Worm (Caenorhabditis elegans) whole organism, L2 larva: Measurements from ENCODE around the gene mks-3.

Experiments used
- C34F6.9 ChIP-seq: fragments of 150-350 bp; optimal IDR thresholded peaks from 2 replicates; lab custom pipeline; 2014; ENCODE audit warnings: missing biosample characterization, missing genetic modification characterization
- F13H6.1 ChIP-seq: sonication (generic microtip); optimal IDR thresholded peaks from 2 replicates; lab custom pipeline; 2016; ENCODE audit warnings: missing genetic modification characterization, missing compliant biosample characterization
- Y55F3AM.14 ChIP-seq: fragments of 200-800 bp; sonication (Bioruptor generic); optimal IDR thresholded peaks from 2 replicates; lab custom pipeline; 2018; ENCODE audit warnings: mild to moderate bottlenecking, missing genetic modification characterization, missing compliant biosample characterization
- ZK546.5 ChIP-seq: sonication (generic microtip); optimal IDR thresholded peaks from 2 replicates; lab custom pipeline; 2017; ENCODE audit warnings: missing biosample characterization, missing genetic modification characterization
- ama-1 ChIP-seq: fragments of 150-350 bp; optimal IDR thresholded peaks from 2 replicates; lab custom pipeline; 2018; ENCODE audit warnings: inconsistent platforms
- blmp-1 ChIP-seq: sonication (generic microtip); optimal IDR thresholded peaks from 2 replicates; lab custom pipeline; 2017; ENCODE audit warnings: missing genetic modification characterization, mild to moderate bottlenecking, missing compliant biosample characterization, antibody characterized with exemption, moderate library complexity; ENCODE audit not compliant: insufficient read depth
- ceh-16 ChIP-seq: fragments of 150-350 bp; optimal IDR thresholded peaks from 2 replicates; lab custom pipeline; 2014; ENCODE audit warnings: missing biosample characterization, missing genetic modification characterization
- crh-2 ChIP-seq: sonication (generic microtip); optimal IDR thresholded peaks from 2 replicates; lab custom pipeline; 2017; ENCODE audit warnings: missing biosample characterization, missing genetic modification characterization
- elt-1 ChIP-seq: fragments of 150-350 bp; optimal IDR thresholded peaks from 2 replicates; lab custom pipeline; 2014; ENCODE audit warnings: missing biosample characterization, missing genetic modification characterization
- elt-3 ChIP-seq: sonication (generic microtip); optimal IDR thresholded peaks from 2 replicates; lab custom pipeline; 2017; ENCODE audit warnings: missing biosample characterization, missing genetic modification characterization
- fos-1 ChIP-seq: fragments of 150-350 bp; optimal IDR thresholded peaks from 2 replicates; lab custom pipeline; 2014; ENCODE audit warnings: missing biosample characterization, missing genetic modification characterization
- gmeb-1 ChIP-seq: fragments of 150-350 bp; optimal IDR thresholded peaks from 2 replicates; lab custom pipeline; 2014; ENCODE audit warnings: missing biosample characterization, missing genetic modification characterization
- lin-13 ChIP-seq: fragments of 150-350 bp; optimal IDR thresholded peaks from 2 replicates; lab custom pipeline; 2014; ENCODE audit warnings: missing biosample characterization, missing genetic modification reagents, missing genetic modification characterization
- lin-39 ChIP-seq: fragments of 150-350 bp; optimal IDR thresholded peaks from 2 replicates; lab custom pipeline; 2014; ENCODE audit warnings: missing biosample characterization, missing genetic modification reagents, missing genetic modification characterization
- lsy-2 ChIP-seq, 2 experiments: fragments of 150-350 bp in 1 of 2; sonication (generic microtip) in 1 of 2; optimal IDR thresholded peaks; 2 replicates each; lab custom pipeline; 2014 to 2017; ENCODE audit warnings: missing biosample characterization in 2 of 2, missing genetic modification characterization in 2 of 2
- mab-5 ChIP-seq: fragments of 150-350 bp; optimal IDR thresholded peaks from 2 replicates; lab custom pipeline; 2014; ENCODE audit warnings: missing biosample characterization, missing genetic modification characterization
- nhr-10 ChIP-seq: sonication (generic microtip); optimal IDR thresholded peaks from 2 replicates; lab custom pipeline; 2017; ENCODE audit warnings: missing biosample characterization, missing genetic modification characterization
- nhr-11 ChIP-seq: fragments of 150-350 bp; optimal IDR thresholded peaks from 2 replicates; lab custom pipeline; 2014; ENCODE audit warnings: missing biosample characterization, missing genetic modification characterization
- nhr-12 ChIP-seq: fragments of 150-350 bp; optimal IDR thresholded peaks from 2 replicates; lab custom pipeline; 2014; ENCODE audit warnings: missing biosample characterization, missing genetic modification characterization
- nhr-129 ChIP-seq: fragments of 150-350 bp; optimal IDR thresholded peaks from 2 replicates; lab custom pipeline; 2014; ENCODE audit warnings: missing biosample characterization, missing genetic modification characterization
- nhr-21 ChIP-seq: fragments of 150-350 bp; optimal IDR thresholded peaks from 2 replicates; lab custom pipeline; 2014; ENCODE audit warnings: missing biosample characterization, missing genetic modification characterization
- nhr-25 ChIP-seq: fragments of 150-350 bp; sonication (generic microtip); optimal IDR thresholded peaks from 3 replicates; lab custom pipeline; 2014; ENCODE audit warnings: missing biosample characterization, missing genetic modification characterization
- nhr-6 ChIP-seq: fragments of 150-350 bp; optimal IDR thresholded peaks from 2 replicates; lab custom pipeline; 2014; ENCODE audit warnings: missing biosample characterization, missing genetic modification characterization
- nhr-77 ChIP-seq: fragments of 150-350 bp; optimal IDR thresholded peaks from 2 replicates; lab custom pipeline; 2014; ENCODE audit warnings: missing biosample characterization, missing genetic modification characterization
- peb-1 ChIP-seq: fragments of 150-350 bp; optimal IDR thresholded peaks from 2 replicates; lab custom pipeline; 2014; ENCODE audit warnings: missing biosample characterization, missing genetic modification characterization
- sem-4 ChIP-seq: fragments of 150-350 bp; optimal IDR thresholded peaks from 2 replicates; lab custom pipeline; 2014; ENCODE audit warnings: missing biosample characterization, missing genetic modification reagents, missing genetic modification characterization
- skn-1 ChIP-seq: sonication (generic microtip); optimal IDR thresholded peaks from 2 replicates; lab custom pipeline; 2017; ENCODE audit warnings: missing biosample characterization, missing genetic modification characterization
- sma-9 ChIP-seq, 2 experiments: fragments of 150-350 bp in 1 of 2; sonication (generic microtip) in 1 of 2; optimal IDR thresholded peaks; 2 replicates each; lab custom pipeline; 2014 to 2016; ENCODE audit warnings: missing genetic modification characterization in 2 of 2, mild to moderate bottlenecking in 1 of 2, missing biosample characterization in 1 of 2, missing compliant biosample characterization in 1 of 2, missing genetic modification reagents in 1 of 2, moderate library complexity in 1 of 2
- snpc-4 ChIP-seq: fragments of 150-350 bp; optimal IDR thresholded peaks from 2 replicates; lab custom pipeline; 2014; ENCODE audit warnings: missing biosample characterization, missing genetic modification characterization
- unc-62 ChIP-seq: fragments of 150-350 bp; optimal IDR thresholded peaks from 2 replicates; lab custom pipeline; 2014; ENCODE audit warnings: missing biosample characterization, missing genetic modification reagents, missing genetic modification characterization
- ztf-1 ChIP-seq: fragments of 200-800 bp; sonication (Bioruptor generic); conservative IDR thresholded peaks from 2 replicates; pipeline ENCODE4 v1.3.6; 2022; ENCODE audit warnings: missing genetic modification characterization, missing compliant biosample characterization
- ztf-11 ChIP-seq: sonication (generic microtip); optimal IDR thresholded peaks from 2 replicates; lab custom pipeline; 2017; ENCODE audit warnings: missing biosample characterization, missing genetic modification characterization

Gene mks-3

ce11 chrII:7537603-7538230 is 45.7 kb downstream of the mks-3 start, which contains the start of gene nfi-1 (continued):
- TF ChIP-seq ZK546.5 (tag; lab: Kevin White, UChicago) (no peak), skn-1 (tag; lab: Kevin White, UChicago) (no peak), ztf-1 (no peak), lsy-2 (tag; optimal IDR thresholded peaks at IDR 0.05; lab: Kevin White, UChicago) (peak; percentile 3 to 95), elt-1 (tag; lab: Kevin White, UChicago) (no peak), nhr-129 (tag; lab: Kevin White, UChicago) (peak; percentile 45), nhr-12 (tag; lab: Kevin White, UChicago) (no peak), nhr-77 (tag; lab: Kevin White, UChicago) (no peak), fos-1 (tag; lab: Kevin White, UChicago) (no peak), mab-5 (tag; lab: Kevin White, UChicago) (no peak), ztf-11 (tag; lab: Kevin White, UChicago) (no peak), Y55F3AM.14 (no peak), nhr-11 (tag; lab: Kevin White, UChicago) (no peak), nhr-10 (tag; lab: Kevin White, UChicago) (no peak), ama-1 (lab: Kevin White, UChicago) (no peak), unc-62 (GFP tag; lab: Kevin White, UChicago) (no peak), sma-9 (GFP tag; optimal IDR thresholded peaks at IDR 0.05; lab: Kevin White, UChicago) (peak; percentile 62), sma-9 (tag; optimal IDR thresholded peaks at IDR 0.05; lab: Kevin White, UChicago) (no peak), ceh-16 (tag; lab: Kevin White, UChicago) (no peak), peb-1 (tag; lab: Kevin White, UChicago) (no peak), lin-13 (GFP tag; lab: Kevin White, UChicago) (peak; percentile 32)

ce11 chrII:7534934-7535333 is 48.5 kb downstream of the mks-3 start, which contains the start of gene ZK1290.13:
ZK1290.13 (plus strand) TSS chrII:7535006.
- TF ChIP-seq crh-2 (tag; lab: Kevin White, UChicago) (peak; percentile 14), fos-1 (tag; lab: Kevin White, UChicago) (peak; percentile 70), nhr-6 (tag; lab: Kevin White, UChicago) (no peak)

ce11 chrII:7534369-7534768 is 49.1 kb downstream of the mks-3 start, which contains the start of gene wrt-10:
wrt-10 (minus strand) TSS chrII:7534563.
- TF ChIP-seq ceh-16 (tag; lab: Kevin White, UChicago) (peak; percentile 44), snpc-4 (tag; lab: Kevin White, UChicago) (no peak), lsy-2 (tag; optimal IDR thresholded peaks at IDR 0.05; lab: Kevin White, UChicago) (no peak), elt-1 (tag; lab: Kevin White, UChicago) (peak; percentile 53), sma-9 (GFP tag; optimal IDR thresholded peaks at IDR 0.05; lab: Kevin White, UChicago) (peak; percentile 23), sma-9 (tag; optimal IDR thresholded peaks at IDR 0.05; lab: Kevin White, UChicago) (no peak)

ce11 chrII:7531478-7531877 is 52.0 kb downstream of the mks-3 start:
- TF ChIP-seq nhr-25 (tag; lab: Kevin White, UChicago) (peak; percentile 29), nhr-12 (tag; lab: Kevin White, UChicago) (no peak), nhr-129 (tag; lab: Kevin White, UChicago) (no peak), snpc-4 (tag; lab: Kevin White, UChicago) (no peak), nhr-21 (peak; percentile 51), F13H6.1 (tag; lab: Kevin White, UChicago) (no peak), sma-9 (GFP tag; optimal IDR thresholded peaks at IDR 0.05; lab: Kevin White, UChicago) (peak; percentile 54), sma-9 (tag; optimal IDR thresholded peaks at IDR 0.05; lab: Kevin White, UChicago) (no peak), gmeb-1 (no peak), skn-1 (tag; lab: Kevin White, UChicago) (no peak)
- TF ChIP-seq, all 48 proteins: peak for 3

ce11 chrII:7530944-7531343 is 52.5 kb downstream of the mks-3 start, which contains the start of gene wrt-1:
wrt-1 (plus strand) TSS chrII:7530996.
- TF ChIP-seq nhr-21 (peak; percentile 12), nhr-77 (tag; lab: Kevin White, UChicago) (no peak), sem-4 (no peak), ztf-11 (tag; lab: Kevin White, UChicago) (no peak), elt-3 (no peak), peb-1 (tag; lab: Kevin White, UChicago) (no peak), elt-1 (tag; lab: Kevin White, UChicago) (no peak), lin-39 (tag; lab: Kevin White, UChicago) (no peak), ZK546.5 (tag; lab: Kevin White, UChicago) (no peak), F13H6.1 (tag; lab: Kevin White, UChicago) (no peak), C34F6.9 (tag; lab: Kevin White, UChicago) (no peak), gmeb-1 (no peak), sma-9 (GFP tag; optimal IDR thresholded peaks at IDR 0.05; lab: Kevin White, UChicago) (no peak), sma-9 (tag; optimal IDR thresholded peaks at IDR 0.05; lab: Kevin White, UChicago) (no peak), nhr-10 (tag; lab: Kevin White, UChicago) (no peak), lsy-2 (tag; optimal IDR thresholded peaks at IDR 0.05; lab: Kevin White, UChicago) (no peak), blmp-1 (tag; lab: Kevin White, UChicago) (peak; percentile 5)
